Worm (Caenorhabditis elegans) whole organism, L4 larva: Measurements from ENCODE around the gene W03F8.4.

Experiments used
- F26F4.8 ChIP-seq: fragments of 200-800 bp; sonication (Bioruptor generic); conservative IDR thresholded peaks from 2 replicates; pipeline ENCODE4 v1.3.6; 2022; ENCODE audit warnings: missing genetic modification characterization, missing compliant biosample characterization
- F44E2.7 ChIP-seq: fragments of 200-800 bp; sonication (Bioruptor generic); IDR thresholded peaks from 2 replicates; pipeline ENCODE4 v2.1.2; 2022; ENCODE audit warnings: missing genetic modification characterization, missing compliant biosample characterization
- T20F7.1 ChIP-seq: fragments of 200-800 bp; sonication (Bioruptor generic); optimal IDR thresholded peaks from 2 replicates; lab custom pipeline; 2018; ENCODE audit warnings: mild to moderate bottlenecking, missing genetic modification characterization, missing compliant biosample characterization
- Y105C5A.15 ChIP-seq: fragments of 200-800 bp; sonication (Bioruptor generic); IDR thresholded peaks from 2 replicates; pipeline ENCODE4 v1.3.6; 2022; ENCODE audit warnings: missing genetic modification characterization, missing compliant biosample characterization
- ZK546.5 ChIP-seq, 2 experiments: sonication (generic microtip); optimal IDR thresholded peaks; 2 replicates each; lab custom pipeline; 2017; ENCODE audit warnings: missing biosample characterization in 2 of 2, missing genetic modification characterization in 2 of 2
- aha-1 ChIP-seq: fragments of 150-350 bp; peaks from one replicate; lab custom pipeline; 2014; ENCODE audit warnings: missing biosample characterization, missing genetic modification characterization
- ama-1 ChIP-seq: fragments of 150-350 bp; optimal IDR thresholded peaks from 2 replicates; lab custom pipeline; 2014; ENCODE audit warnings: inconsistent platforms, mixed read lengths
- ceh-20 ChIP-seq: fragments of 200-800 bp; sonication (Bioruptor generic); IDR thresholded peaks from 2 replicates; pipeline ENCODE4 v1.3.6; 2022; ENCODE audit warnings: missing genetic modification reagents, missing genetic modification characterization, missing compliant biosample characterization
- ceh-28 ChIP-seq: fragments of 150-350 bp; optimal IDR thresholded peaks from 2 replicates; lab custom pipeline; 2014; ENCODE audit warnings: missing biosample characterization, missing genetic modification reagents, missing genetic modification characterization
- ceh-44 ChIP-seq: fragments of 200-800 bp; sonication (Bioruptor generic); IDR thresholded peaks from 2 replicates; pipeline ENCODE4 v1.3.6; 2022; ENCODE audit warnings: missing genetic modification reagents, missing genetic modification characterization, missing compliant biosample characterization
- cey-2 ChIP-seq: sonication (generic microtip); optimal IDR thresholded peaks from 3 replicates; lab custom pipeline; 2017; ENCODE audit warnings: missing genetic modification characterization, mild to moderate bottlenecking, missing compliant biosample characterization, antibody characterized with exemption, borderline replicate concordance; ENCODE audit not compliant: insufficient read depth
- daf-16 ChIP-seq, 3 experiments: sonication (generic microtip); optimal IDR thresholded peaks; 2 replicates each; lab custom pipeline; 2016 to 2017; ENCODE audit warnings: missing genetic modification characterization in 3 of 3, missing genetic modification reagents in 3 of 3, mild to moderate bottlenecking in 2 of 3, missing compliant biosample characterization in 2 of 3, missing biosample characterization in 1 of 3, moderate library complexity in 1 of 3
- daf-8 ChIP-seq: fragments of 200-800 bp; sonication (Bioruptor generic); IDR thresholded peaks from 2 replicates; pipeline ENCODE4 v1.3.6; 2022; ENCODE audit warnings: missing genetic modification characterization, missing compliant biosample characterization
- dmd-9 ChIP-seq: fragments of 200-800 bp; sonication (Bioruptor generic); IDR thresholded peaks from 2 replicates; pipeline ENCODE4 v1.3.6; 2022; ENCODE audit warnings: missing genetic modification reagents, missing genetic modification characterization, missing compliant biosample characterization
- egl-27 ChIP-seq: sonication (generic microtip); optimal IDR thresholded peaks from 3 replicates; lab custom pipeline; 2017; ENCODE audit warnings: missing biosample characterization, missing genetic modification reagents, missing genetic modification characterization
- gei-8 ChIP-seq: fragments of 200-800 bp; sonication (Bioruptor generic); optimal IDR thresholded peaks from 2 replicates; lab custom pipeline; 2018; ENCODE audit warnings: mild to moderate bottlenecking, missing genetic modification characterization, missing compliant biosample characterization
- hif-1 ChIP-seq, 2 experiments: sonication (generic microtip); optimal IDR thresholded peaks; 2 replicates each; lab custom pipeline; 2016 to 2017; ENCODE audit warnings: missing compliant biosample characterization in 2 of 2, missing genetic modification characterization in 2 of 2, missing genetic modification reagents in 2 of 2, missing genotype in 2 of 2, mild to moderate bottlenecking in 1 of 2
- hlh-11 ChIP-seq: fragments of 200-800 bp; sonication (Bioruptor generic); optimal IDR thresholded peaks from 2 replicates; lab custom pipeline; 2018; ENCODE audit warnings: mild to moderate bottlenecking, missing genetic modification characterization, missing compliant biosample characterization
- hlh-30 ChIP-seq: sonication (generic microtip); optimal IDR thresholded peaks from 2 replicates; lab custom pipeline; 2017; ENCODE audit warnings: antibody characterized with exemption, mild to moderate bottlenecking, missing genetic modification characterization, missing compliant biosample characterization; ENCODE audit not compliant: insufficient read depth
- lim-7 ChIP-seq: fragments of 200-800 bp; sonication (Bioruptor generic); IDR thresholded peaks from 2 replicates; pipeline ENCODE4 v1.3.6; 2022; ENCODE audit warnings: missing genetic modification characterization, missing compliant biosample characterization
- lin-15B ChIP-seq: fragments of 150-350 bp; sonication (generic microtip); optimal IDR thresholded peaks from 3 replicates; lab custom pipeline; 2014; ENCODE audit warnings: missing biosample characterization, missing genetic modification characterization
- lin-29 ChIP-seq: fragments of 200-800 bp; sonication (Bioruptor generic); IDR thresholded peaks from 2 replicates; pipeline ENCODE4 v1.3.6; 2022; ENCODE audit warnings: missing genetic modification reagents, missing genetic modification characterization, missing compliant biosample characterization
- lin-38 ChIP-seq: fragments of 200-800 bp; sonication (Bioruptor generic); IDR thresholded peaks from 2 replicates; pipeline ENCODE4 v1.3.6; 2022; ENCODE audit warnings: missing genetic modification reagents, missing genetic modification characterization, missing compliant biosample characterization
- lin-39 ChIP-seq: fragments of 150-350 bp; optimal IDR thresholded peaks from 2 replicates; lab custom pipeline; 2014; ENCODE audit warnings: missing biosample characterization, missing genetic modification reagents, missing genetic modification characterization
- mdl-1 ChIP-seq, 2 experiments: fragments of 150-350 bp in 1 of 2; sonication (generic microtip) in 1 of 2; optimal IDR thresholded peaks; 2 replicates each; lab custom pipeline; 2014 to 2017; ENCODE audit warnings: missing biosample characterization in 2 of 2, missing genetic modification characterization in 2 of 2
- mes-2 ChIP-seq: sonication (generic microtip); optimal IDR thresholded peaks from 2 replicates; lab custom pipeline; 2016; ENCODE audit warnings: missing genotype, mild to moderate bottlenecking, missing genetic modification characterization, missing compliant biosample characterization; ENCODE audit not compliant: poor library complexity, severe bottlenecking
- nhr-10 ChIP-seq: fragments of 150-350 bp; optimal IDR thresholded peaks from 2 replicates; lab custom pipeline; 2014; ENCODE audit warnings: missing biosample characterization, missing genetic modification characterization
- nhr-111 ChIP-seq: fragments of 200-800 bp; sonication (Bioruptor generic); optimal IDR thresholded peaks from 2 replicates; lab custom pipeline; 2018; ENCODE audit warnings: mild to moderate bottlenecking, missing genetic modification characterization, missing compliant biosample characterization
- nhr-42 ChIP-seq: fragments of 200-800 bp; sonication (Bioruptor generic); IDR thresholded peaks from 2 replicates; pipeline ENCODE4 v1.3.6; 2022; ENCODE audit warnings: missing genetic modification characterization, missing compliant biosample characterization
- pha-4 ChIP-seq, 2 experiments: fragments of 150-350 bp in 1 of 2; fragments of 200-800 bp in 1 of 2; sonication (Bioruptor generic) in 1 of 2; IDR thresholded peaks in 1 of 2; optimal IDR thresholded peaks in 1 of 2; 2 replicates each; pipeline versions ENCODE4 v1.3.6 to Lab custom; 2014 to 2022; ENCODE audit warnings: missing genetic modification characterization in 2 of 2, missing genetic modification reagents in 2 of 2, missing biosample characterization in 1 of 2, missing compliant biosample characterization in 1 of 2
- rbr-2 ChIP-seq: sonication (generic microtip); optimal IDR thresholded peaks from 2 replicates; lab custom pipeline; 2016; ENCODE audit warnings: missing genotype, missing genetic modification characterization, missing compliant biosample characterization
- set-16 ChIP-seq: fragments of 200-800 bp; sonication (Bioruptor generic); IDR thresholded peaks from 2 replicates; pipeline ENCODE4 v1.3.6; 2022; ENCODE audit warnings: missing genetic modification reagents, missing genetic modification characterization, missing compliant biosample characterization
- snpc-1.2 ChIP-seq: fragments of 200-800 bp; sonication (Bioruptor generic); IDR thresholded peaks from 2 replicates; pipeline ENCODE4 v1.3.6; 2022; ENCODE audit warnings: missing genetic modification reagents, missing genetic modification characterization, missing compliant biosample characterization
- tag-97 ChIP-seq: fragments of 200-800 bp; sonication (Bioruptor generic); IDR thresholded peaks from 2 replicates; pipeline ENCODE4 v1.3.6; 2022; ENCODE audit warnings: missing genetic modification characterization, missing compliant biosample characterization
- unc-62 ChIP-seq, 3 experiments: fragments of 150-350 bp in 1 of 3; sonication (generic microtip); optimal IDR thresholded peaks in 2 of 3; peaks in 1 of 3; 1 replicate in 1 of 3; 2 replicates in 2 of 3; lab custom pipeline; 2014 to 2017; ENCODE audit warnings: missing biosample characterization in 3 of 3, missing genetic modification characterization in 3 of 3, missing genetic modification reagents in 3 of 3, missing genotype in 1 of 3
- zag-1 ChIP-seq: fragments of 150-350 bp; optimal IDR thresholded peaks from 2 replicates; lab custom pipeline; 2014; ENCODE audit warnings: missing biosample characterization, missing genetic modification characterization

Gene W03F8.4

DNA sequence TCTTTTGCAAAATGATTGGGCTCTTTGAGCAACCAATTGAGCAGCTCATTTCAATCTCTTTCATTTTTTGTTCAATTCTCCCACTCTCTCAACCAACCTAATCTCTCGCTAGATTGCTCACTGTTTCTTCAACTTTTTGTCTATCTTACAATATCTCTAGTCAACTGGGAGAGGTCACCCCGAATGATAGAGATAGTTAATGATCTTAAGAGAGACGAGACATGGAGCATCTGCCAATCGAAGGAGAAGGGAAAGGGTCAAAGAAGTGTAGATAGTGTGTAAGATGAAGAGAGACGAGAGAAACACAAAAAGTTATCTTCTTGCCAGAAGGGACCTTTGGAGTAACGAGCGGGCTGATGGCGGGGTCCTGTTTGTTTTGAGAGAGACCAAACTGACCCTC is 14.6 kb upstream of the W03F8.4 start (continued):
- TF ChIP-seq dmd-9 (GFP tag; lab: Robert Waterston, UW) (no peak), set-16 (GFP tag; lab: Robert Waterston, UW) (no peak), hif-1 (tag; optimal IDR thresholded peaks at IDR 0.05; lab: Kevin White, UChicago) (no peak), daf-16 (GFP tag; optimal IDR thresholded peaks at IDR 0.05; lab: Kevin White, UChicago) (peak in 1 of 2 experiments; percentile 68), daf-16 (tag; optimal IDR thresholded peaks at IDR 0.05; lab: Kevin White, UChicago) (no peak)
- TF ChIP-seq, all 104 proteins: peak for 3

- peak; percentile 30 for TF ChIP-seq hlh-11 (tag; lab: Kevin White, UChicago)
- TF ChIP-seq unc-62 (GFP tag; optimal IDR thresholded peaks at IDR 0.05 in 1 of 2; lab: Kevin White, UChicago) = peak in 1 of 2 experiments; percentile 34
- TF ChIP-seq unc-62 (tag; optimal IDR thresholded peaks at IDR 0.05; lab: Kevin White, UChicago) = no peak
- TF ChIP-seq aha-1 (tag; lab: Kevin White, UChicago) = peak; percentile 72
- no peak for TF ChIP-seq ceh-44
Measured at ce11 chrIV:5171994-5172528, 11.9 kb upstream of the W03F8.4 start.

DNA sequence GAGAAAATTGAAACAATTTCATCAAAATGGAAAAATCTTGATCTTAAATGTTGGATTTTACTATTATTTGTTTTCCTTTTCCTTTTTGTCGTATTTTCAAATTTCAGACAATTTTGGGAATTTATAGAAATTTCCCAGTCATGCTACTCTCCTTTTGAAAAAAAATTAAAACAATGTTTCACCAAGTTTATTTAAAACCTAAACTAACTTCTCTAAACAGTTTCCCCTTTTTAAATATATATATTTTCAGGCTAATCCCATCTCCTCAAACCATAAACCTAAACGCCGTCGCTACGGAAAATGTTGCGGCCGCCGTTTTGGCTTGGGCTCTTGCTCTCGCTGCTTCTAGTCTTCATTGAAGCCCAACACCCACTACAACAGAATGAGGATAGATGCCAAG is 10.9 kb upstream of the W03F8.4 start, which contains the start of gene lam-1:
Gene lam-1 (plus strand): TSS at position 301 of the 400 bp plus-strand sequence.
- TF ChIP-seq pha-4 (GFP tag; IDR thresholded peaks at IDR 0.05; lab: Robert Waterston, UW) (no peak), pha-4 (tag; optimal IDR thresholded peaks at IDR 0.05; lab: Kevin White, UChicago) (no peak), nhr-42 (GFP tag; lab: Robert Waterston, UW) (no peak), lin-39 (no peak), gei-8 (GFP tag; lab: Kevin White, UChicago) (no peak), mdl-1 (tag; optimal IDR thresholded peaks at IDR 0.05; lab: Kevin White, UChicago) (no peak), tag-97 (no peak), aha-1 (tag; lab: Kevin White, UChicago) (no peak), lin-38 (no peak), ceh-28 (tag; lab: Kevin White, UChicago) (no peak), hif-1 (tag; optimal IDR thresholded peaks at IDR 0.05; lab: Kevin White, UChicago) (no peak), daf-16 (GFP tag; optimal IDR thresholded peaks at IDR 0.05; lab: Kevin White, UChicago) (no peak), daf-16 (tag; optimal IDR thresholded peaks at IDR 0.05; lab: Kevin White, UChicago) (no peak), lin-29 (GFP tag; lab: Robert Waterston, UW) (no peak), nhr-10 (tag; lab: Kevin White, UChicago) (no peak), hlh-30 (tag; lab: Kevin White, UChicago) (no peak), T20F7.1 (no peak)

- TF ChIP-seq pha-4 (GFP tag; IDR thresholded peaks at IDR 0.05; lab: Robert Waterston, UW) = no peak
- TF ChIP-seq pha-4 (tag; optimal IDR thresholded peaks at IDR 0.05; lab: Kevin White, UChicago) = no peak
- no peak for TF ChIP-seq aha-1 (tag; lab: Kevin White, UChicago)
- TF ChIP-seq nhr-111 = no peak
- TF ChIP-seq egl-27 (tag; lab: Kevin White, UChicago) = no peak
- no peak for TF ChIP-seq lin-29 (GFP tag; lab: Robert Waterston, UW)
- TF ChIP-seq ZK546.5 (tag; optimal IDR thresholded peaks at IDR 0.05; lab: Kevin White, UChicago) = no peak
- TF ChIP-seq ceh-20 (GFP tag; lab: Robert Waterston, UW) = no peak
- no peak for TF ChIP-seq lim-7 (GFP tag; lab: Robert Waterston, UW)
- TF ChIP-seq daf-8 = no peak
- no peak for TF ChIP-seq lin-15B (tag; lab: Kevin White, UChicago)
- TF ChIP-seq dmd-9 (GFP tag; lab: Robert Waterston, UW) = no peak
- TF ChIP-seq mes-2 = no peak
- TF ChIP-seq F44E2.7 (GFP tag; lab: Robert Waterston, UW) = no peak
- no peak for TF ChIP-seq F26F4.8 (GFP tag; lab: Robert Waterston, UW)
- TF ChIP-seq zag-1 (tag; lab: Kevin White, UChicago) = no peak
- no peak for TF ChIP-seq snpc-1.2 (GFP tag; lab: Robert Waterston, UW)
- no peak for TF ChIP-seq cey-2
- TF ChIP-seq rbr-2 (tag; lab: Kevin White, UChicago) = no peak
- no peak for TF ChIP-seq Y105C5A.15
- TF ChIP-seq ama-1 (lab: Kevin White, UChicago) = no peak
Measured at ce11 chrIV:5186480-5187205, 2.7 kb downstream of the W03F8.4 start, which contains the start of the genes W03F8.6 and mtrf-1L. Gene W03F8.6 (minus strand): TSS chrIV:5186580. Gene mtrf-1L (plus strand): TSS chrIV:5187155.
